Worm (Caenorhabditis elegans) whole organism, L4 larva: Measurements from ENCODE around the gene smf-3.

Experiments
- F10B5.3 ChIP-seq: sonication (generic microtip); optimal IDR thresholded peaks from 2 replicates; lab custom pipeline; 2016; ENCODE audit warnings: mild to moderate bottlenecking, missing genetic modification characterization, missing compliant biosample characterization
- F37D6.2 ChIP-seq: sonication (generic microtip); optimal IDR thresholded peaks from 2 replicates; lab custom pipeline; 2016; ENCODE audit warnings: mild to moderate bottlenecking, missing genetic modification characterization, missing compliant biosample characterization
- R02D3.7 ChIP-seq: fragments of 150-350 bp; sonication (generic microtip); optimal IDR thresholded peaks from 3 replicates; lab custom pipeline; 2014; ENCODE audit warnings: missing biosample characterization, missing genetic modification characterization
- T20F7.1 ChIP-seq: fragments of 200-800 bp; sonication (Bioruptor generic); optimal IDR thresholded peaks from 2 replicates; lab custom pipeline; 2018; ENCODE audit warnings: mild to moderate bottlenecking, missing genetic modification characterization, missing compliant biosample characterization
- Y75B8A.6 ChIP-seq: fragments of 200-800 bp; sonication (Bioruptor generic); IDR thresholded peaks from 2 replicates; pipeline ENCODE4 v1.3.6; 2022; ENCODE audit warnings: missing genetic modification reagents, missing genetic modification characterization, missing compliant biosample characterization
- ZK337.2 ChIP-seq: fragments of 200-800 bp; sonication (Bioruptor generic); IDR thresholded peaks from 2 replicates; pipeline ENCODE4 v1.3.6; 2022; ENCODE audit warnings: missing genetic modification reagents, missing genetic modification characterization, missing compliant biosample characterization
- ZK546.5 ChIP-seq, 2 experiments: sonication (generic microtip); optimal IDR thresholded peaks; 2 replicates each; lab custom pipeline; 2017; ENCODE audit warnings: missing biosample characterization in 2 of 2, missing genetic modification characterization in 2 of 2
- aha-1 ChIP-seq: fragments of 150-350 bp; peaks from one replicate; lab custom pipeline; 2014; ENCODE audit warnings: missing biosample characterization, missing genetic modification characterization
- attf-4 ChIP-seq: sonication (generic microtip); optimal IDR thresholded peaks from 3 replicates; lab custom pipeline; 2017; ENCODE audit warnings: missing biosample characterization, missing genetic modification characterization
- ceh-28 ChIP-seq: fragments of 150-350 bp; optimal IDR thresholded peaks from 2 replicates; lab custom pipeline; 2014; ENCODE audit warnings: missing biosample characterization, missing genetic modification reagents, missing genetic modification characterization
- ctbp-1 ChIP-seq: fragments of 200-800 bp; sonication (Bioruptor generic); IDR thresholded peaks from 2 replicates; pipeline ENCODE4 v1.3.6; 2022; ENCODE audit warnings: missing genetic modification reagents, missing genetic modification characterization, missing compliant biosample characterization
- daf-16 ChIP-seq, 3 experiments: sonication (generic microtip); optimal IDR thresholded peaks; 2 replicates each; lab custom pipeline; 2016 to 2017; ENCODE audit warnings: missing genetic modification characterization in 3 of 3, missing genetic modification reagents in 3 of 3, mild to moderate bottlenecking in 2 of 3, missing compliant biosample characterization in 2 of 3, missing biosample characterization in 1 of 3, moderate library complexity in 1 of 3
- daf-19 ChIP-seq: fragments of 200-800 bp; sonication (Bioruptor generic); conservative IDR thresholded peaks from 2 replicates; pipeline ENCODE4 v1.3.6; 2022; ENCODE audit warnings: missing genetic modification characterization, missing compliant biosample characterization
- dmd-6 ChIP-seq: fragments of 200-800 bp; sonication (Bioruptor generic); IDR thresholded peaks from 2 replicates; pipeline ENCODE4 v1.3.6; 2022; ENCODE audit warnings: missing genetic modification reagents, missing genetic modification characterization, missing compliant biosample characterization
- dmd-8 ChIP-seq: fragments of 200-800 bp; sonication (Bioruptor generic); IDR thresholded peaks from 2 replicates; pipeline ENCODE4 v1.3.6; 2022; ENCODE audit warnings: missing genetic modification characterization, missing compliant biosample characterization
- dmd-9 ChIP-seq: fragments of 200-800 bp; sonication (Bioruptor generic); IDR thresholded peaks from 2 replicates; pipeline ENCODE4 v1.3.6; 2022; ENCODE audit warnings: missing genetic modification reagents, missing genetic modification characterization, missing compliant biosample characterization
- dpl-1 ChIP-seq: fragments of 150-350 bp; optimal IDR thresholded peaks from 2 replicates; lab custom pipeline; 2014; ENCODE audit warnings: missing biosample characterization, missing genetic modification reagents, missing genetic modification characterization
- duxl-1 ChIP-seq: sonication (generic microtip); optimal IDR thresholded peaks from 2 replicates; lab custom pipeline; 2016; ENCODE audit warnings: mild to moderate bottlenecking, missing genetic modification characterization, moderate library complexity, missing compliant biosample characterization; ENCODE audit not compliant: poor library complexity
- dve-1 ChIP-seq: sonication (generic microtip); optimal IDR thresholded peaks from 2 replicates; lab custom pipeline; 2017; ENCODE audit warnings: antibody characterized with exemption, mild to moderate bottlenecking, missing genetic modification characterization, missing compliant biosample characterization; ENCODE audit not compliant: insufficient read depth
- egl-27 ChIP-seq: sonication (generic microtip); optimal IDR thresholded peaks from 3 replicates; lab custom pipeline; 2017; ENCODE audit warnings: missing biosample characterization, missing genetic modification reagents, missing genetic modification characterization
- fos-1 ChIP-seq: fragments of 150-350 bp; optimal IDR thresholded peaks from 2 replicates; lab custom pipeline; 2014; ENCODE audit warnings: missing biosample characterization, missing genetic modification characterization
- hif-1 ChIP-seq, 2 experiments: sonication (generic microtip); optimal IDR thresholded peaks; 2 replicates each; lab custom pipeline; 2016 to 2017; ENCODE audit warnings: missing compliant biosample characterization in 2 of 2, missing genetic modification characterization in 2 of 2, missing genetic modification reagents in 2 of 2, missing genotype in 2 of 2, mild to moderate bottlenecking in 1 of 2
- hlh-11 ChIP-seq: fragments of 200-800 bp; sonication (Bioruptor generic); optimal IDR thresholded peaks from 2 replicates; lab custom pipeline; 2018; ENCODE audit warnings: mild to moderate bottlenecking, missing genetic modification characterization, missing compliant biosample characterization
- hlh-30 ChIP-seq: sonication (generic microtip); optimal IDR thresholded peaks from 2 replicates; lab custom pipeline; 2017; ENCODE audit warnings: antibody characterized with exemption, mild to moderate bottlenecking, missing genetic modification characterization, missing compliant biosample characterization; ENCODE audit not compliant: insufficient read depth
- hmg-1.1 ChIP-seq: fragments of 200-800 bp; sonication (Bioruptor generic); IDR thresholded peaks from 2 replicates; pipeline ENCODE4 v1.3.6; 2022; ENCODE audit warnings: missing genetic modification reagents, missing genetic modification characterization, missing compliant biosample characterization
- lin-29 ChIP-seq: fragments of 200-800 bp; sonication (Bioruptor generic); IDR thresholded peaks from 2 replicates; pipeline ENCODE4 v1.3.6; 2022; ENCODE audit warnings: missing genetic modification reagents, missing genetic modification characterization, missing compliant biosample characterization
- lir-3 ChIP-seq: sonication (generic microtip); optimal IDR thresholded peaks from 2 replicates; lab custom pipeline; 2016; ENCODE audit warnings: mild to moderate bottlenecking, missing genetic modification characterization, missing compliant biosample characterization
- madf-9 ChIP-seq: fragments of 200-800 bp; sonication (Bioruptor generic); conservative IDR thresholded peaks from 2 replicates; pipeline ENCODE4 v1.3.6; 2022; ENCODE audit warnings: missing genetic modification reagents, missing genetic modification characterization, missing compliant biosample characterization
- mdl-1 ChIP-seq, 2 experiments: fragments of 150-350 bp in 1 of 2; sonication (generic microtip) in 1 of 2; optimal IDR thresholded peaks; 2 replicates each; lab custom pipeline; 2014 to 2017; ENCODE audit warnings: missing biosample characterization in 2 of 2, missing genetic modification characterization in 2 of 2
- mep-1 ChIP-seq: fragments of 150-350 bp; sonication (generic microtip); optimal IDR thresholded peaks from 3 replicates; lab custom pipeline; 2014; ENCODE audit warnings: missing biosample characterization, missing genetic modification characterization
- mxl-2 ChIP-seq: fragments of 200-800 bp; sonication (Bioruptor generic); conservative IDR thresholded peaks from 2 replicates; pipeline ENCODE4 v1.3.6; 2022; ENCODE audit warnings: missing genetic modification reagents, missing genetic modification characterization, missing compliant biosample characterization
- nhr-102 ChIP-seq: sonication (generic microtip); optimal IDR thresholded peaks from 2 replicates; lab custom pipeline; 2016; ENCODE audit warnings: mild to moderate bottlenecking, missing genetic modification characterization, moderate library complexity, missing compliant biosample characterization
- nhr-11 ChIP-seq: fragments of 150-350 bp; optimal IDR thresholded peaks from 2 replicates; lab custom pipeline; 2014; ENCODE audit warnings: missing biosample characterization, missing genetic modification characterization
- nhr-25 ChIP-seq: sonication (generic microtip); optimal IDR thresholded peaks from 2 replicates; lab custom pipeline; 2017; ENCODE audit warnings: missing genetic modification characterization, mild to moderate bottlenecking, missing compliant biosample characterization, antibody characterized with exemption, moderate library complexity, borderline replicate concordance; ENCODE audit not compliant: insufficient read depth
- nhr-28 ChIP-seq: fragments of 150-350 bp; optimal IDR thresholded peaks from 2 replicates; lab custom pipeline; 2014; ENCODE audit warnings: missing biosample characterization, missing genetic modification characterization
- nhr-41 ChIP-seq: fragments of 200-800 bp; sonication (Bioruptor generic); IDR thresholded peaks from 2 replicates; pipeline ENCODE4 v1.3.6; 2022; ENCODE audit warnings: missing genetic modification reagents, missing genetic modification characterization, missing compliant biosample characterization
- nhr-48 ChIP-seq: sonication (generic microtip); optimal IDR thresholded peaks from 2 replicates; lab custom pipeline; 2016; ENCODE audit warnings: mild to moderate bottlenecking, missing genetic modification characterization, missing compliant biosample characterization
- nhr-77 ChIP-seq: fragments of 150-350 bp; optimal IDR thresholded peaks from 2 replicates; lab custom pipeline; 2014; ENCODE audit warnings: missing biosample characterization, missing genetic modification characterization
- pha-4 ChIP-seq, 2 experiments: fragments of 150-350 bp in 1 of 2; fragments of 200-800 bp in 1 of 2; sonication (Bioruptor generic) in 1 of 2; IDR thresholded peaks in 1 of 2; optimal IDR thresholded peaks in 1 of 2; 2 replicates each; pipeline versions ENCODE4 v1.3.6 to Lab custom; 2014 to 2022; ENCODE audit warnings: missing genetic modification characterization in 2 of 2, missing genetic modification reagents in 2 of 2, missing biosample characterization in 1 of 2, missing compliant biosample characterization in 1 of 2
- php-3 ChIP-seq: fragments of 200-800 bp; sonication (Bioruptor generic); IDR thresholded peaks from 2 replicates; pipeline ENCODE4 v1.3.6; 2022; ENCODE audit warnings: missing genetic modification reagents, missing genetic modification characterization, missing compliant biosample characterization
- pqm-1 ChIP-seq: sonication (generic microtip); optimal IDR thresholded peaks from 2 replicates; lab custom pipeline; 2017; ENCODE audit warnings: missing biosample characterization, missing genetic modification characterization
- rbr-2 ChIP-seq: sonication (generic microtip); optimal IDR thresholded peaks from 2 replicates; lab custom pipeline; 2016; ENCODE audit warnings: missing genotype, missing genetic modification characterization, missing compliant biosample characterization
- snpc-4 ChIP-seq: fragments of 150-350 bp; optimal IDR thresholded peaks from 2 replicates; lab custom pipeline; 2014; ENCODE audit warnings: missing biosample characterization, missing genetic modification characterization
- tra-1 ChIP-seq: fragments of 200-800 bp; sonication (Bioruptor generic); IDR thresholded peaks from 2 replicates; pipeline ENCODE4 v1.3.6; 2022; ENCODE audit warnings: missing genetic modification reagents, missing genetic modification characterization, missing compliant biosample characterization
- unc-130 ChIP-seq: sonication (generic microtip); optimal IDR thresholded peaks from 2 replicates; lab custom pipeline; 2016; ENCODE audit warnings: missing genetic modification reagents, missing genetic modification characterization, missing compliant biosample characterization
- zfp-2 ChIP-seq: sonication (generic microtip); optimal IDR thresholded peaks from 2 replicates; lab custom pipeline; 2016; ENCODE audit warnings: mild to moderate bottlenecking, missing genetic modification characterization, missing compliant biosample characterization
- ztf-7 ChIP-seq: fragments of 150-350 bp; optimal IDR thresholded peaks from 2 replicates; lab custom pipeline; 2014; ENCODE audit warnings: missing biosample characterization, missing genetic modification characterization

The smf-3 gene

ce11 chrIV:2618611-2619010 lies at the start of gene smf-3:
Gene smf-3, plus strand, starts transcription at chrIV:2618869.
- TF ChIP-seq aha-1 (tag; lab: Kevin White, UChicago) (peak; percentile 96), nhr-41 (peak; percentile 70; the same call in 1 of the 2 replicates), attf-4 (tag; lab: Kevin White, UChicago) (no peak), ztf-7 (tag; lab: Kevin White, UChicago) (no peak), nhr-77 (tag; lab: Kevin White, UChicago) (peak; percentile 61), php-3 (GFP tag; lab: Robert Waterston, UW) (peak; percentile 84), hif-1 (tag; optimal IDR thresholded peaks at IDR 0.05; lab: Kevin White, UChicago) (peak in 1 of 2 experiments; percentile 89), T20F7.1 (GFP tag; lab: Kevin White, UChicago) (peak; percentile 5), lin-29 (GFP tag; lab: Robert Waterston, UW) (no peak), dmd-6 (peak; percentile 86), nhr-28 (tag; lab: Kevin White, UChicago) (peak; percentile 51), hlh-11 (peak; percentile 77), mep-1 (tag; lab: Kevin White, UChicago) (no peak), mdl-1 (tag; optimal IDR thresholded peaks at IDR 0.05; lab: Kevin White, UChicago) (peak in 1 of 2 experiments; percentile 10), pqm-1 (tag; lab: Kevin White, UChicago) (peak; percentile 86), hmg-1.1 (GFP tag; lab: Robert Waterston, UW) (no peak), daf-16 (GFP tag; optimal IDR thresholded peaks at IDR 0.05; lab: Kevin White, UChicago) (no peak), daf-16 (tag; optimal IDR thresholded peaks at IDR 0.05; lab: Kevin White, UChicago) (peak; percentile 60), nhr-102 (tag; lab: Kevin White, UChicago) (peak; percentile 60), dve-1 (tag; lab: Kevin White, UChicago) (peak; percentile 79), nhr-48 (tag; lab: Kevin White, UChicago) (peak; percentile 72)

ce11 chrIV:2572107-2572506 lies 46.6 kb upstream of the smf-3 start, which contains the start of gene Y69A2AR.51:
Gene Y69A2AR.51, plus strand, starts transcription at chrIV:2572407.
- TF ChIP-seq nhr-25 (no peak), madf-9 (no peak), F10B5.3 (tag; lab: Kevin White, UChicago) (no peak), mdl-1 (tag; optimal IDR thresholded peaks at IDR 0.05; lab: Kevin White, UChicago) (no peak), lir-3 (tag; lab: Kevin White, UChicago) (no peak), ZK337.2 (no peak), Y75B8A.6 (GFP tag; lab: Robert Waterston, UW) (no peak), snpc-4 (tag; lab: Kevin White, UChicago) (no peak), tra-1 (GFP tag; lab: Robert Waterston, UW) (no peak), ceh-28 (tag; lab: Kevin White, UChicago) (no peak), daf-19 (GFP tag; lab: Robert Waterston, UW) (no peak), unc-130 (GFP tag; lab: Kevin White, UChicago) (no peak), duxl-1 (tag; lab: Kevin White, UChicago) (no peak), ztf-7 (tag; lab: Kevin White, UChicago) (no peak), R02D3.7 (tag; lab: Kevin White, UChicago) (no peak), egl-27 (tag; lab: Kevin White, UChicago) (no peak), hlh-30 (no peak), fos-1 (tag; lab: Kevin White, UChicago) (no peak)
- TF ChIP-seq, all 104 proteins: peak for 0

ce11 chrIV:2573122-2573521 lies 45.5 kb upstream of the smf-3 start:
- TF ChIP-seq hlh-11 = no peak
- TF ChIP-seq ZK546.5 (tag; optimal IDR thresholded peaks at IDR 0.05; lab: Kevin White, UChicago) = no peak
- TF ChIP-seq rbr-2 (tag; lab: Kevin White, UChicago) = no peak
- no peak for TF ChIP-seq zfp-2 (tag; lab: Kevin White, UChicago)
- TF ChIP-seq dmd-8 (GFP tag; lab: Robert Waterston, UW) = 0 out of 2 replicates have a peak, but pooled peaks have one; percentile 31
- TF ChIP-seq F37D6.2 (tag; lab: Kevin White, UChicago) = no peak
- TF ChIP-seq ceh-28 (tag; lab: Kevin White, UChicago) = no peak
- TF ChIP-seq mxl-2 (GFP tag; lab: Robert Waterston, UW) = no peak
- no peak for TF ChIP-seq nhr-11
- no peak for TF ChIP-seq ctbp-1 (GFP tag; lab: Robert Waterston, UW)
- TF ChIP-seq pha-4 (GFP tag; IDR thresholded peaks at IDR 0.05; lab: Robert Waterston, UW) = peak; percentile 29; the same call in 1 of the 2 replicates
- TF ChIP-seq pha-4 (tag; optimal IDR thresholded peaks at IDR 0.05; lab: Kevin White, UChicago) = no peak
- peak; percentile 62 for TF ChIP-seq aha-1 (tag; lab: Kevin White, UChicago)
- TF ChIP-seq dmd-9 = no peak
- no peak for TF ChIP-seq dpl-1 (GFP tag; lab: Kevin White, UChicago)
- no peak for TF ChIP-seq lin-29 (GFP tag; lab: Robert Waterston, UW)
